Fruit fly (Drosophila melanogaster) whole organism, embryonic: Measurements from ENCODE around the gene CG6733.
A peak's percentile ranks its signal among the peaks of the same experiment; 100 is the strongest.

ENCODE experiments used
- Blimp-1 ChIP-seq: fragments of 200-800 bp; sonication (Bioruptor generic); optimal IDR thresholded peaks from 3 replicates; lab custom pipeline; 2018; ENCODE audit warnings: missing biosample characterization, missing genetic modification characterization, mild to moderate bottlenecking, moderate library complexity, missing genetic modification reagents
- Bteb2 ChIP-seq: fragments of 200-800 bp; sonication (Bioruptor generic); optimal IDR thresholded peaks from 2 replicates; lab custom pipeline; 2016; ENCODE audit warnings: missing biosample characterization, missing genetic modification characterization
- CG10267 ChIP-seq: fragments of 200-800 bp; sonication (Bioruptor generic); optimal IDR thresholded peaks from 2 replicates; lab custom pipeline; 2018; ENCODE audit warnings: missing biosample characterization, mild to moderate bottlenecking, missing genetic modification characterization, moderate library complexity
- CG15479 ChIP-seq: fragments of 200-800 bp; sonication (Bioruptor generic); optimal IDR thresholded peaks from 3 replicates; lab custom pipeline; 2019; ENCODE audit warnings: missing biosample characterization, mild to moderate bottlenecking, missing genetic modification characterization, moderate library complexity
- CG15601 ChIP-seq: fragments of 200-800 bp; sonication (Bioruptor generic); optimal IDR thresholded peaks from 3 replicates; lab custom pipeline; 2019; ENCODE audit warnings: missing biosample characterization, mild to moderate bottlenecking, missing genetic modification characterization, moderate library complexity
- CG16863 ChIP-seq: fragments of 200-800 bp; sonication (Bioruptor generic); optimal IDR thresholded peaks from 3 replicates; lab custom pipeline; 2016; ENCODE audit warnings: missing biosample characterization, missing genetic modification characterization
- CG17186 ChIP-seq: fragments of 200-800 bp; sonication (Bioruptor generic); optimal IDR thresholded peaks from 3 replicates; lab custom pipeline; 2017; ENCODE audit warnings: missing biosample characterization, missing genetic modification reagents, missing genetic modification characterization
- CG2129 ChIP-seq: fragments of 200-800 bp; sonication (Bioruptor generic); IDR thresholded peaks from 2 replicates; pipeline ENCODE4 v1.3.6; 2022; ENCODE audit warnings: missing biosample characterization, missing genetic modification characterization; ENCODE audit not compliant: partially characterized antibody
- CG32772 ChIP-seq: fragments of 200-800 bp; sonication (Bioruptor generic); IDR thresholded peaks from 2 replicates; pipeline ENCODE4 v1.3.6; 2022; ENCODE audit warnings: missing biosample characterization, missing genetic modification characterization
- CG3847 ChIP-seq: fragments of 200-800 bp; sonication (Bioruptor generic); IDR thresholded peaks from 2 replicates; pipeline ENCODE4 v1.3.6; 2022; ENCODE audit warnings: missing biosample characterization, missing genetic modification characterization
- CG6791 ChIP-seq: fragments of 200-800 bp; sonication (Bioruptor generic); IDR thresholded peaks from 3 replicates; pipeline ENCODE4 v1.3.6; 2022; ENCODE audit warnings: missing biosample characterization, missing genetic modification characterization; ENCODE audit not compliant: partially characterized antibody
- CG7963 ChIP-seq: fragments of 200-800 bp; sonication (Bioruptor generic); IDR thresholded peaks from 3 replicates; pipeline ENCODE4 v1.3.6; 2022; ENCODE audit warnings: missing biosample characterization, missing genetic modification characterization; ENCODE audit not compliant: partially characterized antibody
- CG8388 ChIP-seq: fragments of 200-800 bp; sonication (Bioruptor generic); optimal IDR thresholded peaks from 2 replicates; lab custom pipeline; 2019; ENCODE audit warnings: missing biosample characterization, mild to moderate bottlenecking, missing genetic modification characterization, moderate library complexity
- CG9215 ChIP-seq: fragments of 200-800 bp; sonication (Bioruptor generic); IDR thresholded peaks from 2 replicates; pipeline ENCODE4 v1.3.6; 2022; ENCODE audit warnings: missing biosample characterization, missing genetic modification characterization
- Doc3 ChIP-seq: fragments of 200-800 bp; sonication (Bioruptor generic); IDR thresholded peaks from 3 replicates; pipeline ENCODE4 v1.3.6; 2022; ENCODE audit warnings: missing biosample characterization, missing genetic modification characterization; ENCODE audit not compliant: partially characterized antibody
- Dref ChIP-seq: fragments of 200-800 bp; sonication (Bioruptor generic); IDR thresholded peaks from 2 replicates; pipeline ENCODE4 v1.3.6; 2022; ENCODE audit warnings: missing biosample characterization, missing genetic modification characterization
- E2f1 ChIP-seq: fragments of 200-800 bp; sonication (Bioruptor generic); IDR thresholded peaks from 2 replicates; pipeline ENCODE4 v1.3.6; 2022; ENCODE audit warnings: missing biosample characterization, missing genetic modification characterization
- E2f2 ChIP-seq: fragments of 200-800 bp; sonication (Bioruptor generic); IDR thresholded peaks from 2 replicates; pipeline ENCODE4 v1.3.6; 2022; ENCODE audit warnings: missing biosample characterization, missing genetic modification characterization
- Fer2 ChIP-seq: fragments of 200-800 bp; sonication (Bioruptor generic); optimal IDR thresholded peaks from 2 replicates; lab custom pipeline; 2018; ENCODE audit warnings: missing biosample characterization, mild to moderate bottlenecking, missing genetic modification characterization, moderate library complexity
- HmgD ChIP-seq: fragments of 200-800 bp; sonication (Bioruptor generic); optimal IDR thresholded peaks from 3 replicates; lab custom pipeline; 2016; ENCODE audit warnings: missing biosample characterization, missing genetic modification characterization
- MESR4 ChIP-seq: fragments of 200-800 bp; sonication (Bioruptor generic); optimal IDR thresholded peaks from 2 replicates; lab custom pipeline; 2018; ENCODE audit warnings: missing biosample characterization, mild to moderate bottlenecking, missing genetic modification characterization, moderate library complexity
- Mes4 ChIP-seq: fragments of 200-800 bp; sonication (Bioruptor generic); optimal IDR thresholded peaks from 2 replicates; lab custom pipeline; 2016; ENCODE audit warnings: missing biosample characterization, missing genetic modification characterization
- YL-1 ChIP-seq: fragments of 200-800 bp; sonication (Bioruptor generic); optimal IDR thresholded peaks from 3 replicates; lab custom pipeline; 2017; ENCODE audit warnings: missing biosample characterization, mild to moderate bottlenecking, missing genetic modification characterization
- ap ChIP-seq: fragments of 200-800 bp; sonication (Bioruptor generic); IDR thresholded peaks from 2 replicates; pipeline ENCODE4 v1.3.6; 2022; ENCODE audit warnings: missing biosample characterization, missing genetic modification characterization
- cad ChIP-seq: fragments of >200 bp; optimal IDR thresholded peaks from 2 replicates; lab custom pipeline; 2017; ENCODE audit warnings: missing biosample characterization, missing genetic modification characterization
- caup ChIP-seq: fragments of 200-800 bp; sonication (Bioruptor generic); optimal IDR thresholded peaks from 3 replicates; lab custom pipeline; 2017; ENCODE audit warnings: missing biosample characterization, mild to moderate bottlenecking, missing genetic modification characterization, moderate library complexity; ENCODE audit not compliant: severe bottlenecking
- ci ChIP-seq: fragments of 200-800 bp; sonication (Bioruptor generic); IDR thresholded peaks from 3 replicates; pipeline ENCODE4 v1.3.6; 2022; ENCODE audit warnings: missing biosample characterization, missing genetic modification characterization
- ewg ChIP-seq: fragments of 200-800 bp; sonication (Bioruptor generic); optimal IDR thresholded peaks from 3 replicates; lab custom pipeline; 2017; ENCODE audit warnings: mild to moderate bottlenecking, missing biosample characterization, missing genetic modification reagents, missing genetic modification characterization
- gfzf ChIP-seq: fragments of 200-800 bp; sonication (Bioruptor generic); optimal IDR thresholded peaks from 2 replicates; lab custom pipeline; 2016; ENCODE audit warnings: missing biosample characterization, mild to moderate bottlenecking, missing genetic modification characterization, moderate library complexity
- grn ChIP-seq: fragments of 200-800 bp; sonication (Bioruptor generic); optimal IDR thresholded peaks from 3 replicates; lab custom pipeline; 2017; ENCODE audit warnings: missing biosample characterization, missing genetic modification characterization
- kni ChIP-seq: fragments of 200-800 bp; sonication (Bioruptor generic); optimal IDR thresholded peaks from 3 replicates; lab custom pipeline; 2017; ENCODE audit warnings: mild to moderate bottlenecking, missing biosample characterization, missing genetic modification reagents, missing genetic modification characterization
- nerfin-2 ChIP-seq: fragments of 200-800 bp; sonication (Bioruptor generic); IDR thresholded peaks from 2 replicates; pipeline ENCODE4 v1.3.6; 2022; ENCODE audit warnings: missing biosample characterization, missing genetic modification characterization; ENCODE audit not compliant: partially characterized antibody
- oc ChIP-seq: fragments of 200-800 bp; sonication (Bioruptor generic); optimal IDR thresholded peaks from 2 replicates; lab custom pipeline; 2018; ENCODE audit warnings: missing biosample characterization, mild to moderate bottlenecking, missing genetic modification characterization, moderate library complexity
- otp ChIP-seq: fragments of 200-800 bp; sonication (Bioruptor generic); IDR thresholded peaks from 3 replicates; pipeline ENCODE4, ENCODE4 v1.3.6; 2022; ENCODE audit warnings: missing biosample characterization, missing genetic modification characterization
- pfk ChIP-seq: fragments of 200-800 bp; sonication (Bioruptor generic); optimal IDR thresholded peaks from 2 replicates; lab custom pipeline; 2018; ENCODE audit warnings: missing biosample characterization, mild to moderate bottlenecking, missing genetic modification characterization, moderate library complexity
- pnt ChIP-seq: fragments of 200-800 bp; sonication (Bioruptor generic); optimal IDR thresholded peaks from 3 replicates; lab custom pipeline; 2016; ENCODE audit warnings: missing biosample characterization, missing genetic modification characterization
- pzg ChIP-seq: fragments of 200-800 bp; sonication (Bioruptor generic); optimal IDR thresholded peaks from 3 replicates; lab custom pipeline; 2018; ENCODE audit warnings: missing biosample characterization, mild to moderate bottlenecking, missing genetic modification characterization, moderate library complexity
- run ChIP-seq: fragments of 200-800 bp; sonication (Bioruptor generic); optimal IDR thresholded peaks from 3 replicates; lab custom pipeline; 2018; ENCODE audit warnings: missing biosample characterization, mild to moderate bottlenecking, missing genetic modification characterization
- sd ChIP-seq: fragments of 200-800 bp; sonication (Bioruptor generic); optimal IDR thresholded peaks from 3 replicates; lab custom pipeline; 2018; ENCODE audit warnings: missing biosample characterization, mild to moderate bottlenecking, missing genetic modification characterization, moderate library complexity
- seq ChIP-seq: fragments of 200-800 bp; sonication (Bioruptor generic); IDR thresholded peaks from 2 replicates; pipeline ENCODE4 v1.3.6; 2022; ENCODE audit warnings: missing biosample characterization, missing genetic modification characterization
- sisA ChIP-seq: fragments of 200-800 bp; sonication (Bioruptor generic); IDR thresholded peaks from 2 replicates; pipeline ENCODE4 v1.3.6; 2022; ENCODE audit warnings: missing biosample characterization, missing genetic modification characterization
- sug ChIP-seq: fragments of 200-800 bp; optimal IDR thresholded peaks from 2 replicates; lab custom pipeline; 2019; ENCODE audit warnings: missing biosample characterization, mild to moderate bottlenecking, missing genetic modification characterization, moderate library complexity
- tll ChIP-seq, 2 experiments: fragments of 200-800 bp in 1 of 2; fragments of >200 bp in 1 of 2; sonication (Bioruptor generic) in 1 of 2; optimal IDR thresholded peaks; 2 replicates each; lab custom pipeline; 2017 to 2019; ENCODE audit warnings: missing biosample characterization in 2 of 2, missing genetic modification characterization in 2 of 2, mild to moderate bottlenecking in 1 of 2, moderate library complexity in 1 of 2
- unc-4 ChIP-seq: fragments of 200-800 bp; sonication (Bioruptor generic); IDR thresholded peaks from 2 replicates; pipeline ENCODE4 v1.3.6; 2022; ENCODE audit warnings: missing biosample characterization, missing genetic modification characterization; ENCODE audit not compliant: partially characterized antibody
- vvl ChIP-seq: fragments of 200-800 bp; sonication (Bioruptor generic); IDR thresholded peaks from 2 replicates; pipeline ENCODE4 v1.3.6; 2022; ENCODE audit warnings: missing biosample characterization, missing genetic modification characterization

Gene CG6733

dm6 chr3R:23127796-23128195 is 30.3 kb downstream of the CG6733 start, which contains the start of gene CG31457 (continued):
- peak; percentile 95 for TF ChIP-seq pzg
- no peak for TF ChIP-seq pnt (GFP tag; lab: Kevin White, UChicago)
- TF ChIP-seq MESR4 (GFP tag; lab: Kevin White, UChicago) = peak; percentile 50
- peak; percentile 69; the same call in 2 of the 3 replicates for TF ChIP-seq CG6791
- TF ChIP-seq CG32772 = no peak
- TF ChIP-seq CG10267 (tag; lab: Kevin White, UChicago) = peak; percentile 47
- TF ChIP-seq nerfin-2 (GFP tag; lab: Robert Waterston, UW) = peak; percentile 53; the same call in 1 of the 2 replicates
- peak; percentile 61 for TF ChIP-seq HmgD (GFP tag; lab: Kevin White, UChicago)
- peak; percentile 11 for TF ChIP-seq YL-1 (GFP tag; lab: Kevin White, UChicago)
- no peak for TF ChIP-seq seq (GFP tag; lab: Robert Waterston, UW)
- no peak for TF ChIP-seq Fer2 (tag; lab: Kevin White, UChicago)
- TF ChIP-seq CG7963 = peak; percentile 56; the same call in 2 of the 3 replicates
- TF ChIP-seq CG17186 = peak; percentile 22
- TF ChIP-seq CG3847 (GFP tag; lab: Robert Waterston, UW) = peak; percentile 32; the same call in 1 of the 2 replicates
- TF ChIP-seq E2f2 = peak; percentile 99
- TF ChIP-seq E2f1 (GFP tag; lab: Robert Waterston, UW) = no peak
- peak; percentile 83 for TF ChIP-seq Doc3 (GFP tag; lab: Robert Waterston, UW)
- peak; percentile 82 for TF ChIP-seq Dref (GFP tag; lab: Robert Waterston, UW)
- TF ChIP-seq gfzf (GFP tag; lab: Kevin White, UChicago) = peak; percentile 92
- TF ChIP-seq CG15601 (tag; lab: Kevin White, UChicago) = peak; percentile 7
- no peak for TF ChIP-seq Mes4
- peak; percentile 46; the same call in 1 of the 2 replicates for TF ChIP-seq CG2129
- no peak for TF ChIP-seq caup (GFP tag; lab: Kevin White, UChicago)

DNA sequence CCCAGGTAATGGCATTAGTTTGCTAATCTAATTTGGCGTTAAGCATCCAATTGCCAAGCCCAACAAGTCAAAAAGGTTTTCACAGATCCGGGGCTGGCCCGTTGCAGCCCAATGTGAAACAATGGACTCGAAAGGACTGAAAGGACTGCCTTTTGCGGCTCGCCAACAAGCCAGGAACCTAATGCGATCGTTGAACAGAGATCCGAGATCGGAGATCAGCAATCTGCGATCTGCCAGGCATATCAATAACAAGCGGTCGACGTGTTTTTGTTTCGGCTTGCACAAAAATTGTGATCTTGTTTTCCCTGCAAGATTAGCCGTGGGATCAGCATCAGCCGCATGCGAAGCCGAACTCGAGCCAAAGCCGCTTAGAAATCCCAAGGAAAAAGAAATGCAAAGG is 32.1 kb downstream of the CG6733 start:
- TF ChIP-seq Bteb2 (GFP tag; lab: Kevin White, UChicago) (no peak), tll (GFP tag; optimal IDR thresholded peaks at IDR 0.05; lab: Kevin White, UChicago) (peak in 1 of 2 experiments; percentile 99), grn (GFP tag; lab: Kevin White, UChicago) (peak; percentile 53), CG15479 (GFP tag; lab: Kevin White, UChicago) (peak; percentile 59)

DNA sequence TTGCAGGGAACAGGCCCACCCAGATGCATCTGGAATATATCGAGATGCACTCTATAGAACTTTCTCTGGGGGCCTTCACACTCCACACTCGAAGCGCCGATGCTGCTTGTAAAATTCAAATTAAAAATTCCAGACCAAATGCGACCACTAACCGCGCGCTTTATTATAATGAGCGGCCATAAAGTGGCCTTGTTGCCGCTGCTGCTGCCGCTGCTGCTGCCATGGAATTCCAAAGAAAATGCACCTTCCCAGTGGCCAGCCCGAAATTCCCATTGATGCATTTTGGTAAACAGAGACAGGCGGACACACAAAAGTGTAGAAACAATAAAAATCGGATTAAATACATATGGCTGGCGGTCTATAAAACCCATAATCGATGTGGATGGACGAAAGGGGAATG is 32.7 kb downstream of the CG6733 start:
- TF ChIP-seq sisA (GFP tag; lab: Robert Waterston, UW) (no peak), unc-4 (GFP tag; lab: Robert Waterston, UW) (no peak), Blimp-1 (no peak), CG16863 (no peak), ci (no peak), kni (GFP tag; lab: Kevin White, UChicago) (peak; percentile 75), ap (no peak), otp (GFP tag; lab: Robert Waterston, UW) (no peak), CG8388 (GFP tag; lab: Kevin White, UChicago) (no peak), vvl (GFP tag; lab: Robert Waterston, UW) (peak; percentile 37; the same call in 1 of the 2 replicates), ewg (GFP tag; lab: Kevin White, UChicago) (no peak), sug (tag; lab: Kevin White, UChicago) (no peak), sd (tag; lab: Kevin White, UChicago) (peak; percentile 78), cad (GFP tag; lab: Kevin White, UChicago) (peak; percentile 78), run (tag; lab: Kevin White, UChicago) (peak; percentile 30), pfk (GFP tag; lab: Kevin White, UChicago) (no peak), oc (tag; lab: Kevin White, UChicago) (peak; percentile 65), CG9215 (GFP tag; lab: Robert Waterston, UW) (no peak)
- TF ChIP-seq, all 482 proteins: peak for 6
